Worm (Caenorhabditis elegans) whole organism, L1 larva: ENCODE measurements around the gene acsd-1.

Experiments used
- aly-2 ChIP-seq: fragments of 150-350 bp; optimal IDR thresholded peaks from 2 replicates; lab custom pipeline; 2014; ENCODE audit warnings: missing biosample characterization, missing genetic modification characterization
- lin-15B ChIP-seq: fragments of 150-350 bp; sonication (generic microtip); optimal IDR thresholded peaks from 3 replicates; lab custom pipeline; 2014; ENCODE audit warnings: missing biosample characterization, missing genetic modification characterization
- lin-39 ChIP-seq: fragments of 150-350 bp; optimal IDR thresholded peaks from 2 replicates; lab custom pipeline; 2014; ENCODE audit warnings: missing biosample characterization, missing genetic modification reagents, missing genetic modification characterization
- mdl-1 ChIP-seq, 2 experiments: fragments of 150-350 bp; optimal IDR thresholded peaks; 2 replicates each; lab custom pipeline; 2014 to 2017; ENCODE audit warnings: missing biosample characterization in 2 of 2, missing genetic modification characterization in 2 of 2, inconsistent platforms in 1 of 2
- mep-1 ChIP-seq: fragments of 150-350 bp; optimal IDR thresholded peaks from 2 replicates; lab custom pipeline; 2014; ENCODE audit warnings: missing biosample characterization, missing genetic modification characterization
- nhr-11 ChIP-seq: fragments of 150-350 bp; optimal IDR thresholded peaks from 2 replicates; lab custom pipeline; 2014; ENCODE audit warnings: missing biosample characterization, missing genetic modification characterization
- nhr-71 ChIP-seq: sonication (generic microtip); optimal IDR thresholded peaks from 2 replicates; lab custom pipeline; 2016; ENCODE audit warnings: mild to moderate bottlenecking, missing genetic modification characterization, moderate library complexity, missing compliant biosample characterization
- unc-86 ChIP-seq: sonication (generic microtip); optimal IDR thresholded peaks from 2 replicates; lab custom pipeline; 2016; ENCODE audit warnings: missing genetic modification characterization, missing compliant biosample characterization

DNA sequence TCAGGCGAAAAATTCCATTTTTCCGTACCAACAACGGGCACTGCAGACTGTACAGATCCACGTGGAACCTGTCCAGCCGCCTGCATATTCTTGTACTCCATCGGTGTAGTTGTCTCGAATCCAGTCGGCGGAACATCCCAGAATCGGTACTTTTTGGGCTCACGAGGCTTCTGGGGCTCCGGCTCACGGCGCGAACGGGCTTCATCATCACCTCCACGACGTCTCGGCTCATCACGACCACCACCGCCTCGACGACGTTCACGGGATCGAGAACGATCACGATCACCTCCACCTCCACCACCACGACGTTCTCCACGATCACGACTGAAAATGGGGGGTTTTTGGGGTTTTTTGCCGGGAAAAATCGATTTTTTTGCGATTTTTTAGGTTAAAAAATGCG lies 42.1 kb upstream of the acsd-1 start:
- TF ChIP-seq mep-1: no peak
- no peak for TF ChIP-seq lin-15B
- no peak for TF ChIP-seq aly-2
- TF ChIP-seq nhr-71 (tag; lab: Kevin White, UChicago): no peak
- TF ChIP-seq lin-39 (tag; lab: Kevin White, UChicago): no peak
- TF ChIP-seq mdl-1 (tag; optimal IDR thresholded peaks at IDR 0.05; lab: Kevin White, UChicago): no peak
- TF ChIP-seq nhr-11 (tag; lab: Kevin White, UChicago): no peak
- TF ChIP-seq unc-86 (tag; lab: Kevin White, UChicago): no peak
